Fruit fly (Drosophila melanogaster) whole organism: ENCODE measurements around the gene Sems.

ENCODE experiments used
- CG8478 ChIP-seq: fragments of >200 bp; optimal IDR thresholded peaks from 2 replicates; lab custom pipeline; 2018; ENCODE audit warnings: inconsistent platforms
- pan ChIP-seq: fragments of >200 bp; optimal IDR thresholded peaks from 2 replicates; lab custom pipeline; 2017
- psq ChIP-seq: fragments of >200 bp; optimal IDR thresholded peaks from 2 replicates; lab custom pipeline; 2017
- usp ChIP-seq: fragments of >200 bp; optimal IDR thresholded peaks from 2 replicates; lab custom pipeline; 2017; ENCODE audit warnings: missing biosample characterization, missing genetic modification characterization, mixed read lengths

DNA sequence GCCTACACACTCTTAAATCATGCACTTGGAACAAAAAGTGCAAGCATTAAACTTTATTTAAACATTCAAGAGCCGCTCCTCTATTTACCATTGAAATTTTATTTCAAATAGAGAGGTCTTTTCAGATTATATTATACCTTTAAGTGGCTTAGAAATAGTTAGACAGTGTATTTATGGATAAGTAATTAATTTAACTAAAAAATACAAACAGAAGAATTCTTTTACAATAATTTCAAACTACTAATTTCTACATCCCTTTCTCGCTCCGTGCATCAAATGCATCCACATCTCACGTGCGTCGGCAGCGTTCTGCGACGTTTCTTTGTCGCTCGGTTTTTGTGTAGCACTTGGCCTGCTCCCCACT, 6.4 kb downstream of the Sems start:
- no peak for TF ChIP-seq psq
- no peak for TF ChIP-seq CG8478 (lab: Kevin White, UChicago)
- TF ChIP-seq pan (lab: Kevin White, UChicago): no peak
- no peak for TF ChIP-seq usp (GFP tag; lab: Kevin White, UChicago)
